Comparison of ENCODE assay signal across 2 worm cellular contexts in the genomic region with DNA sequence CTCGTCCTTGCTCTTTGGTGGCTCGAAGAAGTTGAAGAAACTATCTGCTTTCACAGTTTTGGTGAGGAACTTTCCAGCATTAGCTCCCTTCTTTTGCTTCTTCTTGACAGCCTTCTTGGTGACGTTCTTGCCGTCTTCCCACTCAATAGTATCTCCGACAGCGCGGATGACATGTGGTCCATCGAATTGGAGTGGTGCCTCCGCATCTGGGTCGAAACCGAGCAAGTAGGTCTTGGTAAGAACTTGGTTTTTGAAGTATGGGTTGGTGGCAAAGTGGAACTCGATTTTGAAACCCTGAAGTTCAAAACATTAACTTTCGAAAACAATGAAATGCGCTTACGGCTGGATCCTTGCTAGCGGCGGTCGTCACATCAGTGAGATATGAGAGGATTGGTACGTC.
TF ChIP-seq lines count a peak whose summit lies in the region.

No protein-coding gene starts in this region.

TF ChIP-seq in whole organism, L4 larva, 104 proteins besides CTCF, POLR2A, EP300 and RAD21:
- peak; percentile 62 for TF ChIP-seq aha-1 (tag; lab: Kevin White, UChicago)
- TF ChIP-seq ceh-44 (GFP tag; IDR thresholded peaks at IDR 0.05; lab: Robert Waterston, UW) = no peak
- no peak for TF ChIP-seq unc-39 (tag; optimal IDR thresholded peaks at IDR 0.05; lab: Kevin White, UChicago)
- TF ChIP-seq daf-12 (tag; optimal IDR thresholded peaks at IDR 0.05; lab: Kevin White, UChicago) = no peak
- no peak for TF ChIP-seq fos-1 (tag; optimal IDR thresholded peaks at IDR 0.05; lab: Kevin White, UChicago)

TF ChIP-seq in whole organism, young adult, 124 proteins besides CTCF, POLR2A, EP300 and RAD21:
- TF ChIP-seq F57C9.4 (tag; optimal IDR thresholded peaks at IDR 0.05; lab: Kevin White, UChicago) (no peak), tbx-9 (tag; optimal IDR thresholded peaks at IDR 0.05; lab: Kevin White, UChicago; ENCODE audit: borderline replicate concordance) (no peak), lsl-1 (GFP tag; optimal IDR thresholded peaks at IDR 0.05; lab: Kevin White, UChicago) (no peak), hmg-20 (GFP tag; IDR thresholded peaks at IDR 0.05; lab: Robert Waterston, UW) (no peak), egrh-3 (GFP tag; IDR thresholded peaks at IDR 0.05; lab: Robert Waterston, UW) (no peak), T26A5.8 (tag; optimal IDR thresholded peaks at IDR 0.05; lab: Kevin White, UChicago) (no peak), ZK185.1 (tag; optimal IDR thresholded peaks at IDR 0.05; lab: Kevin White, UChicago; ENCODE audit: poor library complexity, severe bottlenecking) (no peak), F55B11.4 (tag; optimal IDR thresholded peaks at IDR 0.05; lab: Kevin White, UChicago; ENCODE audit: borderline replicate concordance, insufficient read depth) (no peak), lin-26 (GFP tag; IDR thresholded peaks at IDR 0.05; lab: Robert Waterston, UW) (peak; percentile 51; the same call in 1 of the 2 replicates), sdz-38 (tag; optimal IDR thresholded peaks at IDR 0.05; lab: Kevin White, UChicago) (no peak), rcor-1 (GFP tag; IDR thresholded peaks at IDR 0.05; lab: Robert Waterston, UW) (no peak), atf-7 (tag; optimal IDR thresholded peaks at IDR 0.05; lab: Kevin White, UChicago) (no peak), ceh-58 (GFP tag; IDR thresholded peaks at IDR 0.05; lab: Robert Waterston, UW) (0 out of 2 replicates have a peak, but pooled peaks have one; percentile 80), nhr-120 (GFP tag; IDR thresholded peaks at IDR 0.05; lab: Robert Waterston, UW) (0 out of 2 replicates have a peak, but pooled peaks have one; percentile 12), athp-1 (tag; optimal IDR thresholded peaks at IDR 0.05; lab: Kevin White, UChicago) (no peak), ama-1 (optimal IDR thresholded peaks at IDR 0.05; lab: Kevin White, UChicago) (no peak), ama-1 (GFP tag; optimal IDR thresholded peaks at IDR 0.05; lab: Kevin White, UChicago) (no peak), dpff-1 (tag; optimal IDR thresholded peaks at IDR 0.05; lab: Kevin White, UChicago) (no peak), madf-10 (tag; optimal IDR thresholded peaks at IDR 0.05; lab: Kevin White, UChicago) (no peak), attf-3 (GFP tag; conservative IDR thresholded peaks at IDR 0.05; lab: Robert Waterston, UW) (no peak), ztf-3 (GFP tag; optimal IDR thresholded peaks at IDR 0.05; lab: Kevin White, UChicago) (no peak), bed-2 (GFP tag; IDR thresholded peaks at IDR 0.05; lab: Robert Waterston, UW) (no peak), nhr-90 (tag; optimal IDR thresholded peaks at IDR 0.05; lab: Kevin White, UChicago) (no peak), hlh-12 (tag; optimal IDR thresholded peaks at IDR 0.05; lab: Kevin White, UChicago) (no peak), nhr-179 (tag; optimal IDR thresholded peaks at IDR 0.05; lab: Kevin White, UChicago) (no peak), efl-1 (GFP tag; optimal IDR thresholded peaks at IDR 0.05; lab: Kevin White, UChicago) (no peak)
